Worm (Caenorhabditis elegans) whole organism, L4/young adult: ENCODE data around the gene srpa-68.

Experiments
- W03F9.2 ChIP-seq: fragments of 150-350 bp; optimal IDR thresholded peaks from 2 replicates; lab custom pipeline; 2014; ENCODE audit warnings: missing biosample characterization, missing genetic modification characterization
- dao-5 ChIP-seq: sonication (generic microtip); optimal IDR thresholded peaks from 2 replicates; lab custom pipeline; 2016; ENCODE audit warnings: missing genotype, missing genetic modification characterization, moderate library complexity, missing compliant biosample characterization
- him-1 ChIP-seq: sonication (generic microtip); optimal IDR thresholded peaks from 2 replicates; lab custom pipeline; 2016; ENCODE audit warnings: missing genotype, missing genetic modification reagents, missing genetic modification characterization, missing compliant biosample characterization

ce11 chrV:12334387-12334786, 42.9 kb upstream of the srpa-68 start:
- no peak for TF ChIP-seq him-1
- TF ChIP-seq dao-5 (tag; lab: Kevin White, UChicago) = no peak
- TF ChIP-seq W03F9.2 (tag; lab: Kevin White, UChicago) = no peak
